Fruit fly (Drosophila melanogaster) whole organism, embryonic: Measurements from ENCODE around the gene CG5521.

ENCODE experiments used
- ATbp ChIP-seq: fragments of 200-800 bp; sonication (Bioruptor generic); optimal IDR thresholded peaks from 2 replicates; lab custom pipeline; 2017; ENCODE audit warnings: missing biosample characterization, mild to moderate bottlenecking, missing genetic modification characterization, missing genetic modification reagents
- BEAF-32 ChIP-seq: fragments of 200-800 bp; sonication (Bioruptor generic); optimal IDR thresholded peaks from 3 replicates; lab custom pipeline; 2017; ENCODE audit warnings: missing biosample characterization, missing genetic modification characterization, mild to moderate bottlenecking, moderate library complexity, missing genetic modification reagents
- Bgb ChIP-seq: fragments of 200-800 bp; sonication (Bioruptor generic); IDR thresholded peaks from 2 replicates; pipeline ENCODE4 v1.3.6; 2022; ENCODE audit warnings: missing biosample characterization, missing genetic modification characterization; ENCODE audit not compliant: partially characterized antibody
- Bteb2 ChIP-seq: fragments of 200-800 bp; sonication (Bioruptor generic); optimal IDR thresholded peaks from 2 replicates; lab custom pipeline; 2016; ENCODE audit warnings: missing biosample characterization, missing genetic modification characterization
- CG10979 ChIP-seq: fragments of 200-800 bp; sonication (Bioruptor generic); optimal IDR thresholded peaks from 2 replicates; lab custom pipeline; 2018; ENCODE audit warnings: missing biosample characterization, mild to moderate bottlenecking, missing genetic modification characterization, moderate library complexity
- CG12219 ChIP-seq: fragments of 200-800 bp; sonication (Bioruptor generic); optimal IDR thresholded peaks from 3 replicates; lab custom pipeline; 2018; ENCODE audit warnings: missing biosample characterization, mild to moderate bottlenecking, missing genetic modification characterization
- CG12769 ChIP-seq: fragments of 200-800 bp; sonication (Bioruptor generic); optimal IDR thresholded peaks from 2 replicates; lab custom pipeline; 2019; ENCODE audit warnings: missing biosample characterization, mild to moderate bottlenecking, missing genetic modification characterization, moderate library complexity
- CG14050 ChIP-seq: fragments of 200-800 bp; sonication (Bioruptor generic); IDR thresholded peaks from 3 replicates; pipeline ENCODE4 v1.3.6; 2022; ENCODE audit warnings: missing biosample characterization, missing genetic modification characterization
- CG17186 ChIP-seq: fragments of 200-800 bp; sonication (Bioruptor generic); optimal IDR thresholded peaks from 3 replicates; lab custom pipeline; 2017; ENCODE audit warnings: missing biosample characterization, missing genetic modification reagents, missing genetic modification characterization
- CG17361 ChIP-seq: fragments of 200-800 bp; sonication (Bioruptor generic); IDR thresholded peaks from 3 replicates; pipeline ENCODE4 v1.3.6; 2022; ENCODE audit warnings: missing biosample characterization, missing genetic modification characterization
- CG17829 ChIP-seq: fragments of 200-800 bp; optimal IDR thresholded peaks from 2 replicates; lab custom pipeline; 2019; ENCODE audit warnings: missing biosample characterization, mild to moderate bottlenecking, missing genetic modification characterization, moderate library complexity
- CG2678 ChIP-seq: fragments of 200-800 bp; sonication (Bioruptor generic); optimal IDR thresholded peaks from 3 replicates; lab custom pipeline; 2019; ENCODE audit warnings: missing biosample characterization, mild to moderate bottlenecking, missing genetic modification characterization, moderate library complexity
- CG30403 ChIP-seq: fragments of 200-800 bp; sonication (Bioruptor generic); optimal IDR thresholded peaks from 3 replicates; lab custom pipeline; 2016; ENCODE audit warnings: missing biosample characterization, missing genetic modification characterization
- CG32767 ChIP-seq: fragments of 200-800 bp; sonication (Bioruptor generic); IDR thresholded peaks from 2 replicates; pipeline ENCODE4 v1.3.6; 2022; ENCODE audit warnings: missing biosample characterization, missing genetic modification characterization
- CG34422 ChIP-seq: fragments of 200-800 bp; sonication (Bioruptor generic); IDR thresholded peaks from 3 replicates; pipeline ENCODE4 v1.3.6; 2022; ENCODE audit warnings: missing biosample characterization, missing genetic modification characterization
- CG4282 ChIP-seq: fragments of 200-800 bp; sonication (Bioruptor generic); optimal IDR thresholded peaks from 2 replicates; lab custom pipeline; 2016; ENCODE audit warnings: missing biosample characterization, missing genetic modification characterization
- CG4730 ChIP-seq: fragments of 200-800 bp; sonication (Bioruptor generic); IDR thresholded peaks from 2 replicates; pipeline ENCODE4 v1.3.6; 2022; ENCODE audit warnings: missing biosample characterization, missing genetic modification characterization
- CG6254 ChIP-seq: fragments of 200-800 bp; sonication (Bioruptor generic); optimal IDR thresholded peaks from 3 replicates; lab custom pipeline; 2017; ENCODE audit warnings: mild to moderate bottlenecking, missing biosample characterization, missing genetic modification reagents, missing genetic modification characterization
- CG7556 ChIP-seq: fragments of 200-800 bp; sonication (Bioruptor generic); optimal IDR thresholded peaks from 2 replicates; lab custom pipeline; 2017; ENCODE audit warnings: missing biosample characterization, mild to moderate bottlenecking, missing genetic modification characterization
- CG8388 ChIP-seq: fragments of 200-800 bp; sonication (Bioruptor generic); optimal IDR thresholded peaks from 2 replicates; lab custom pipeline; 2019; ENCODE audit warnings: missing biosample characterization, mild to moderate bottlenecking, missing genetic modification characterization, moderate library complexity
- Dll ChIP-seq: fragments of 200-800 bp; sonication (Bioruptor generic); IDR thresholded peaks from 4 replicates; pipeline ENCODE4 v1.3.6; 2022; ENCODE audit warnings: missing biosample characterization, missing genetic modification characterization; ENCODE audit not compliant: partially characterized antibody
- Drgx ChIP-seq: fragments of 200-800 bp; sonication (Bioruptor generic); IDR thresholded peaks from 2 replicates; pipeline ENCODE4 v1.3.6; 2022; ENCODE audit warnings: missing biosample characterization, missing genetic modification characterization
- Elba2 ChIP-seq: fragments of 200-800 bp; sonication (Bioruptor generic); optimal IDR thresholded peaks from 3 replicates; lab custom pipeline; 2016; ENCODE audit warnings: missing biosample characterization, missing genetic modification characterization
- Ets65A ChIP-seq: fragments of 200-800 bp; sonication (Bioruptor generic); peaks from one replicate; lab custom pipeline; 2016; ENCODE audit warnings: missing biosample characterization, missing genetic modification characterization
- H2.0 ChIP-seq: fragments of 200-800 bp; sonication (Bioruptor generic); IDR thresholded peaks from 2 replicates; pipeline ENCODE4 v1.3.6; 2022; ENCODE audit warnings: missing biosample characterization, missing genetic modification characterization
- HLH4C ChIP-seq: fragments of 200-800 bp; sonication (Bioruptor generic); IDR thresholded peaks from 3 replicates; pipeline ENCODE4 v1.3.6; 2022; ENCODE audit warnings: missing biosample characterization, missing genetic modification characterization; ENCODE audit not compliant: partially characterized antibody
- Jarid2 ChIP-seq: fragments of 200-800 bp; sonication (Bioruptor generic); optimal IDR thresholded peaks from 3 replicates; lab custom pipeline; 2017; ENCODE audit warnings: mild to moderate bottlenecking, missing biosample characterization, missing genetic modification reagents, missing genetic modification characterization
- NC2β ChIP-seq: fragments of 200-800 bp; sonication (Bioruptor generic); optimal IDR thresholded peaks from 2 replicates; lab custom pipeline; 2016; ENCODE audit warnings: missing biosample characterization, missing genetic modification characterization
- Neu2 ChIP-seq: fragments of 200-800 bp; sonication (Bioruptor generic); optimal IDR thresholded peaks from 3 replicates; lab custom pipeline; 2016; ENCODE audit warnings: missing biosample characterization, missing genetic modification characterization, borderline replicate concordance
- Oli ChIP-seq: fragments of 200-800 bp; sonication (Bioruptor generic); optimal IDR thresholded peaks from 2 replicates; lab custom pipeline; 2018; ENCODE audit warnings: missing biosample characterization, mild to moderate bottlenecking, missing genetic modification characterization, moderate library complexity
- Sox102F ChIP-seq: fragments of 200-800 bp; sonication (Bioruptor generic); optimal IDR thresholded peaks from 2 replicates; lab custom pipeline; 2018; ENCODE audit warnings: missing biosample characterization, mild to moderate bottlenecking, missing genetic modification characterization, moderate library complexity
- TFAM ChIP-seq: fragments of 200-800 bp; sonication (Bioruptor generic); optimal IDR thresholded peaks from 2 replicates; lab custom pipeline; 2017; ENCODE audit warnings: missing biosample characterization, missing genetic modification characterization, inconsistent platforms
- Vsx1 ChIP-seq: fragments of 200-800 bp; sonication (Bioruptor generic); optimal IDR thresholded peaks from 2 replicates; lab custom pipeline; 2017; ENCODE audit warnings: missing biosample characterization, mild to moderate bottlenecking, missing genetic modification characterization, missing genetic modification reagents
- bsh ChIP-seq, 2 experiments: fragments of 200-800 bp; sonication (Bioruptor generic); optimal IDR thresholded peaks; 2 replicates each; lab custom pipeline; 2017 to 2018; ENCODE audit warnings: mild to moderate bottlenecking in 2 of 2, missing biosample characterization in 2 of 2, missing genetic modification characterization in 2 of 2, moderate library complexity in 1 of 2
- chif ChIP-seq, 2 experiments: fragments of 200-800 bp; sonication (Bioruptor generic); optimal IDR thresholded peaks; 3 replicates each; lab custom pipeline; 2016; ENCODE audit warnings: missing biosample characterization in 2 of 2, missing genetic modification characterization in 2 of 2
- ci ChIP-seq: fragments of 200-800 bp; sonication (Bioruptor generic); IDR thresholded peaks from 3 replicates; pipeline ENCODE4 v1.3.6; 2022; ENCODE audit warnings: missing biosample characterization, missing genetic modification characterization
- dysf ChIP-seq: fragments of 200-800 bp; sonication (Bioruptor generic); IDR thresholded peaks from 3 replicates; pipeline ENCODE4 v1.3.6; 2022; ENCODE audit warnings: missing biosample characterization, missing genetic modification characterization
- exex ChIP-seq: fragments of 200-800 bp; sonication (Bioruptor generic); optimal IDR thresholded peaks from 4 replicates; lab custom pipeline; 2018; ENCODE audit warnings: missing biosample characterization, mild to moderate bottlenecking, missing genetic modification characterization, moderate library complexity
- insv ChIP-seq, 2 experiments: fragments of 200-800 bp; sonication (Bioruptor generic); optimal IDR thresholded peaks; 3 replicates each; lab custom pipeline; 2016 to 2018; ENCODE audit warnings: missing biosample characterization in 2 of 2, missing genetic modification characterization in 2 of 2
- klu ChIP-seq: fragments of 200-800 bp; sonication (Bioruptor generic); IDR thresholded peaks from 2 replicates; pipeline ENCODE4 v1.3.6; 2022; ENCODE audit warnings: missing biosample characterization, missing genetic modification characterization
- lbe ChIP-seq: fragments of 200-800 bp; sonication (Bioruptor generic); optimal IDR thresholded peaks from 2 replicates; lab custom pipeline; 2016; ENCODE audit warnings: missing biosample characterization, mild to moderate bottlenecking, missing genetic modification characterization
- lov ChIP-seq, 2 experiments: fragments of 200-800 bp in 1 of 2; fragments of >200 bp in 1 of 2; sonication (Bioruptor generic) in 1 of 2; IDR thresholded peaks in 1 of 2; optimal IDR thresholded peaks in 1 of 2; 2 replicates in 1 of 2; 3 replicates in 1 of 2; pipeline versions ENCODE4 v1.3.6 to Lab custom; 2017 to 2022; ENCODE audit warnings: missing biosample characterization in 1 of 2, missing genetic modification characterization in 1 of 2
- org-1 ChIP-seq: fragments of 200-800 bp; sonication (Bioruptor generic); optimal IDR thresholded peaks from 2 replicates; lab custom pipeline; 2017; ENCODE audit warnings: missing biosample characterization, missing genetic modification characterization
- sqz ChIP-seq: fragments of 200-800 bp; sonication (Bioruptor generic); optimal IDR thresholded peaks from 3 replicates; lab custom pipeline; 2018; ENCODE audit warnings: missing biosample characterization, mild to moderate bottlenecking, missing genetic modification characterization
- toy ChIP-seq: fragments of 200-800 bp; sonication (Bioruptor generic); IDR thresholded peaks from 2 replicates; pipeline ENCODE4 v1.3.6; 2022; ENCODE audit warnings: missing biosample characterization, missing genetic modification characterization
- trem ChIP-seq: fragments of 200-800 bp; optimal IDR thresholded peaks from 3 replicates; lab custom pipeline; 2019; ENCODE audit warnings: missing biosample characterization, mild to moderate bottlenecking, missing genetic modification characterization, moderate library complexity
- tup ChIP-seq: fragments of 200-800 bp; sonication (Bioruptor generic); optimal IDR thresholded peaks from 2 replicates; lab custom pipeline; 2016; ENCODE audit warnings: missing biosample characterization, mild to moderate bottlenecking, missing genetic modification characterization, moderate library complexity
- tx ChIP-seq: fragments of 200-800 bp; sonication (Bioruptor generic); optimal IDR thresholded peaks from 2 replicates; lab custom pipeline; 2016; ENCODE audit warnings: missing biosample characterization, missing genetic modification characterization
- zfh2 ChIP-seq: fragments of 200-800 bp; sonication (Bioruptor generic); optimal IDR thresholded peaks from 2 replicates; lab custom pipeline; 2016; ENCODE audit warnings: missing biosample characterization, missing genetic modification characterization

Gene CG5521

dm6 chr3R:26989802-26990509 lies 23.2 kb downstream of the CG5521 start, which contains the start of gene CG31076 (continued):
- TF ChIP-seq ci (0 out of 3 replicates have a peak, but pooled peaks have one; percentile 30), chif (GFP tag; optimal IDR thresholded peaks at IDR 0.05; lab: Kevin White, UChicago) (no peak), BEAF-32 (GFP tag; lab: Kevin White, UChicago) (no peak), CG2678 (tag; lab: Kevin White, UChicago) (peak; percentile 70), tup (GFP tag; lab: Kevin White, UChicago) (no peak), CG6254 (GFP tag; lab: Kevin White, UChicago) (no peak), exex (tag; lab: Kevin White, UChicago) (peak; percentile 65), trem (tag; lab: Kevin White, UChicago) (no peak), Vsx1 (GFP tag; lab: Kevin White, UChicago) (no peak), TFAM (GFP tag; lab: Kevin White, UChicago) (no peak), CG4730 (GFP tag; lab: Robert Waterston, UW) (no peak), ATbp (no peak), CG32767 (GFP tag; lab: Robert Waterston, UW) (no peak), Drgx (GFP tag; lab: Robert Waterston, UW) (peak; percentile 53; the same call in 1 of the 2 replicates), CG12219 (GFP tag; lab: Kevin White, UChicago) (no peak), dysf (GFP tag; lab: Robert Waterston, UW) (peak; percentile 43; the same call in 1 of the 3 replicates), Neu2 (no peak), sqz (GFP tag; lab: Kevin White, UChicago) (no peak), lov (optimal IDR thresholded peaks at IDR 0.05; lab: Kevin White, UChicago) (no peak), lov (GFP tag; IDR thresholded peaks at IDR 0.05; lab: Robert Waterston, UW) (no peak), Bteb2 (GFP tag; lab: Kevin White, UChicago) (no peak), CG34422 (no peak), Elba2 (no peak), CG8388 (GFP tag; lab: Kevin White, UChicago) (no peak), CG17361 (GFP tag; lab: Robert Waterston, UW) (no peak), CG17186 (GFP tag; lab: Kevin White, UChicago) (no peak), Ets65A (peak; percentile 55), CG10979 (tag; lab: Kevin White, UChicago) (peak; percentile 91), toy (no peak), Sox102F (GFP tag; lab: Kevin White, UChicago) (peak; percentile 53), H2.0 (GFP tag; lab: Robert Waterston, UW) (no peak), insv (GFP tag; optimal IDR thresholded peaks at IDR 0.05; lab: Kevin White, UChicago) (no peak), CG14050 (0 out of 3 replicates have a peak, but pooled peaks have one; percentile 15), klu (GFP tag; lab: Robert Waterston, UW) (no peak), zfh2 (GFP tag; lab: Kevin White, UChicago) (no peak), CG12769 (tag; lab: Kevin White, UChicago) (peak; percentile 15), CG7556 (GFP tag; lab: Kevin White, UChicago) (no peak), lbe (GFP tag; lab: Kevin White, UChicago) (peak; percentile 78), Oli (tag; lab: Kevin White, UChicago) (peak; percentile 34), bsh (GFP tag; optimal IDR thresholded peaks at IDR 0.05; lab: Kevin White, UChicago) (no peak), Dll (GFP tag; lab: Robert Waterston, UW) (no peak), org-1 (GFP tag; lab: Kevin White, UChicago) (no peak), Jarid2 (GFP tag; lab: Kevin White, UChicago) (no peak), CG30403 (peak; percentile 35), CG17829 (tag; lab: Kevin White, UChicago) (no peak), Bgb (GFP tag; lab: Robert Waterston, UW) (no peak), NC2β (GFP tag; lab: Kevin White, UChicago) (no peak), tx (no peak), HLH4C (no peak), CG4282 (GFP tag; lab: Kevin White, UChicago) (no peak)
